Worm (Caenorhabditis elegans) whole organism, L3 larva: ENCODE data around the gene unc-16.

Experiments used
- ZK546.5 ChIP-seq: sonication (generic microtip); optimal IDR thresholded peaks from 2 replicates; lab custom pipeline; 2017; ENCODE audit warnings: missing biosample characterization, missing genetic modification characterization
- egl-27 ChIP-seq: sonication (generic microtip); optimal IDR thresholded peaks from 4 replicates; lab custom pipeline; 2017; ENCODE audit warnings: missing biosample characterization, missing genetic modification reagents, missing genetic modification characterization
- elt-2 ChIP-seq: sonication (generic microtip); optimal IDR thresholded peaks from 2 replicates; lab custom pipeline; 2016; ENCODE audit warnings: missing genetic modification reagents, mild to moderate bottlenecking, missing genetic modification characterization, missing compliant biosample characterization
- elt-3 ChIP-seq, 3 experiments: fragments of 150-350 bp in 1 of 3; sonication (generic microtip) in 2 of 3; optimal IDR thresholded peaks; 2 replicates in 2 of 3; 4 replicates in 1 of 3; lab custom pipeline; 2014 to 2017; ENCODE audit warnings: missing biosample characterization in 3 of 3, missing genetic modification characterization in 3 of 3
- mdl-1 ChIP-seq: fragments of 150-350 bp; optimal IDR thresholded peaks from 2 replicates; lab custom pipeline; 2014; ENCODE audit warnings: missing biosample characterization, missing genetic modification characterization
- nhr-23 ChIP-seq: fragments of 150-350 bp; optimal IDR thresholded peaks from 2 replicates; lab custom pipeline; 2014; ENCODE audit warnings: missing biosample characterization, missing genetic modification reagents, missing genetic modification characterization
- nhr-237 ChIP-seq: fragments of 150-350 bp; optimal IDR thresholded peaks from 2 replicates; lab custom pipeline; 2014; ENCODE audit warnings: missing biosample characterization, missing genetic modification characterization
- ztf-11 ChIP-seq: fragments of 150-350 bp; optimal IDR thresholded peaks from 2 replicates; lab custom pipeline; 2014; ENCODE audit warnings: missing biosample characterization, missing genetic modification characterization
- ztf-4 ChIP-seq: fragments of 150-350 bp; optimal IDR thresholded peaks from 2 replicates; lab custom pipeline; 2014; ENCODE audit warnings: missing biosample characterization, missing genetic modification characterization

ce11 chrIII:9500267-9500666, 45.8 kb upstream of the unc-16 start, which contains the start of gene sod-4:
- TF ChIP-seq ztf-11, result no peak
- TF ChIP-seq egl-27, result no peak
- peak; percentile 44 for TF ChIP-seq nhr-23 (tag; lab: Kevin White, UChicago)
- TF ChIP-seq ztf-4 (tag; lab: Kevin White, UChicago), result no peak
- no peak for TF ChIP-seq elt-2 (tag; lab: Kevin White, UChicago)
- no peak for TF ChIP-seq nhr-237 (tag; lab: Kevin White, UChicago)
- TF ChIP-seq ZK546.5 (tag; lab: Kevin White, UChicago), result no peak
- TF ChIP-seq mdl-1, result no peak
- no peak for TF ChIP-seq elt-3 (tag; optimal IDR thresholded peaks at IDR 0.05; lab: Kevin White, UChicago)
